Worm (Caenorhabditis elegans) whole organism, L4/young adult: ENCODE data around the gene him-10.

Source experiments
- W03F9.2 ChIP-seq: fragments of 150-350 bp; optimal IDR thresholded peaks from 2 replicates; lab custom pipeline; 2014; ENCODE audit warnings: missing biosample characterization, missing genetic modification characterization
- dao-5 ChIP-seq: sonication (generic microtip); optimal IDR thresholded peaks from 2 replicates; lab custom pipeline; 2016; ENCODE audit warnings: missing genotype, missing genetic modification characterization, moderate library complexity, missing compliant biosample characterization

DNA sequence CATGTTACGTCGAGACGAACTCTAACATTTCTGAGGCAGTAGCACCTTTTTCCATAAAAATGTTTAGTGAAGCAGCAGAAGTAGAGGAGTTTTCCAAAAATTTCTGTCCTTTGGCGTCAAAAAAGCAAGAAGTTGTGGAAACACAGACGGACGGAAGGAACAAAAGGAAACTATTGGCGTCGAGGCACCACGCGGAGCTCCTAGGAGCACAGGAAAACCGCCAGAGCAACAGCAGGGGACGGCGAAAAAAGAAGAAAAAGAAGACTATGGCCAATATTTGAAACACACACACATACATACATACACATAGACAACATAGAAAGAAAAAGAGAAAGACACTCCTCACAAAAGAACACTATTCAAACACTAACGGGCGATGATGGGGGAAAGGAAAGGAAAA, 39.9 kb downstream of the him-10 start:
- TF ChIP-seq W03F9.2 (tag; lab: Kevin White, UChicago) = no peak
- no peak for TF ChIP-seq dao-5
